Fruit fly (Drosophila melanogaster) whole organism: ENCODE results near the gene CG14212.

Source experiments
- psq ChIP-seq: fragments of >200 bp; optimal IDR thresholded peaks from 2 replicates; lab custom pipeline; 2017
- usp ChIP-seq: fragments of >200 bp; optimal IDR thresholded peaks from 2 replicates; lab custom pipeline; 2017; ENCODE audit warnings: missing biosample characterization, missing genetic modification characterization, mixed read lengths

- TF ChIP-seq psq (lab: Kevin White, UChicago), result no peak
- no peak for TF ChIP-seq usp (GFP tag; lab: Kevin White, UChicago)
Observed at dm6 chrX:19675662-19676061, 50.2 kb downstream of the CG14212 start, which contains the start of gene et.
